Worm (Caenorhabditis elegans): Measurements from ENCODE around the gene F28E10.4.

DNA sequence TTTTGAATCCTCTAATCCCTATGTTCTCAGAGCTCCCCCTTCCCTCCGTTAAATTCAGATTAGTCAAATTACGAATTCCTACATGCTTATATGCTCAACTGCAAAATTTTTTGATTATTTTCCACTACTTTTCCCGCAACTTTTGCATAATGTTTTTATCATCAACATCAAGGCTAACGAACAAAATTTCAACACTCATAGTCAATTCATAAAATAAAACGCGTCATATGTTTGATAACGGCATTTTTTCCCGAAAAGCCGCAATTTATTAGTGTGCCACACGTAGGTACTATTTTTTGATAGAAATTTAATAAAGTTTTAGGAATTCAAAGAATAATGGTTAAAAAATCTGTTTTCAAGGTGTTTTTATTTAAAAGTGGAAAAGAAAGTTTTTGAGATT lies 8.1 kb downstream of the F28E10.4 start:
- no peak for TF ChIP-seq skn-1 (tag; optimal IDR thresholded peaks at IDR 0.05)
- no peak for TF ChIP-seq lsy-2 (tag; optimal IDR thresholded peaks at IDR 0.05)
- no peak for TF ChIP-seq sox-4 (tag; optimal IDR thresholded peaks at IDR 0.05)
- no peak for TF ChIP-seq nhr-11 (tag; optimal IDR thresholded peaks at IDR 0.05)
- TF ChIP-seq ztf-11 (tag; optimal IDR thresholded peaks at IDR 0.05), result no peak
- no peak for TF ChIP-seq elt-3 (tag; optimal IDR thresholded peaks at IDR 0.05)
- no peak for TF ChIP-seq lin-13 (GFP tag; optimal IDR thresholded peaks at IDR 0.05)
- TF ChIP-seq ceh-82 (tag; optimal IDR thresholded peaks at IDR 0.05), result no peak

Data from whole organism, L1 larva.